Fruit fly (Drosophila melanogaster): ENCODE measurements around the gene CG33725.

CG33725 gene

DNA sequence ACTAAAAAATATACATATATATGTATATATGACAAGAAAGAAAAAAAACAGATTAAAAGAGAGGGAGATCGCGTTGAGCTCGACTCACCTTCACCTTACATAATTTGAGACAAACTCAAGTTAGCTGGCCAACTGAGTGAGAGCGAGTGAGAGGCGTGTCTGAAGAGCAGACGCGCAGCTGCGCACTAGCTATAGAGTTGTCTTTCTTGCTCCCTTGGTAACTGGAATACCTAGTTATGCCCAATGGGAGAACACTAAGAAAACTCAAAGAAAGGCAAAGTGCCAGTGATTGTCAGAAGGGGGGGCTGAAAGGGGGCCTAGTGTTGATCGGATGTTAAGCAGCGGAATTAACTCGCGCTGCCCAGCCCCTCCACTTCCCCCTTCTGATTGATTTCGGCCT is 48.0 kb upstream of the CG33725 start (continued):
- TF ChIP-seq cwo (GFP tag; optimal IDR thresholded peaks at IDR 0.05): no peak
- TF ChIP-seq chinmo (GFP tag; IDR thresholded peaks at IDR 0.05; ENCODE audit: partially characterized antibody): peak; percentile 95
- TF ChIP-seq Sry-β (GFP tag; optimal IDR thresholded peaks at IDR 0.05): no peak
- TF ChIP-seq CG43689 (GFP tag; IDR thresholded peaks at IDR 0.05): no peak
- no peak for TF ChIP-seq CG9876 (GFP tag; optimal IDR thresholded peaks at IDR 0.05)
- TF ChIP-seq mam (GFP tag; optimal IDR thresholded peaks at IDR 0.05): no peak
- TF ChIP-seq Nf-YC (tag; optimal IDR thresholded peaks at IDR 0.05): peak; percentile 99
- TF ChIP-seq abd-A (tag; optimal IDR thresholded peaks at IDR 0.05): peak; percentile 2
- TF ChIP-seq YL-1 (GFP tag; optimal IDR thresholded peaks at IDR 0.05): no peak
- TF ChIP-seq zen2 (GFP tag; IDR thresholded peaks at IDR 0.05; ENCODE audit: partially characterized antibody): peak; percentile 31; the same call in 1 of the 3 replicates
- TF ChIP-seq Aef1 (GFP tag; IDR thresholded peaks at IDR 0.05): no peak
- TF ChIP-seq CG34422 (GFP tag; IDR thresholded peaks at IDR 0.05): no peak
- TF ChIP-seq CG9817 (tag; optimal IDR thresholded peaks at IDR 0.05): no peak
- TF ChIP-seq z (GFP tag; IDR thresholded peaks at IDR 0.05): peak; percentile 100
- TF ChIP-seq Xbp1 (GFP tag; optimal IDR thresholded peaks at IDR 0.05): no peak
- TF ChIP-seq onecut (GFP tag; IDR thresholded peaks at IDR 0.05): no peak
- no peak for TF ChIP-seq fd64A (GFP tag; optimal IDR thresholded peaks at IDR 0.05)
- no peak for TF ChIP-seq dan (GFP tag; IDR thresholded peaks at IDR 0.05)
- no peak for TF ChIP-seq Max (GFP tag; optimal IDR thresholded peaks at IDR 0.05)
- TF ChIP-seq MESR4 (GFP tag; optimal IDR thresholded peaks at IDR 0.05): no peak
- no peak for TF ChIP-seq CG4730 (GFP tag; IDR thresholded peaks at IDR 0.05)
- TF ChIP-seq croc (GFP tag; conservative IDR thresholded peaks at IDR 0.05): no peak
- no peak for TF ChIP-seq dmrt11E (tag; optimal IDR thresholded peaks at IDR 0.05)
- TF ChIP-seq CG5180 (GFP tag; optimal IDR thresholded peaks at IDR 0.05): no peak

DNA sequence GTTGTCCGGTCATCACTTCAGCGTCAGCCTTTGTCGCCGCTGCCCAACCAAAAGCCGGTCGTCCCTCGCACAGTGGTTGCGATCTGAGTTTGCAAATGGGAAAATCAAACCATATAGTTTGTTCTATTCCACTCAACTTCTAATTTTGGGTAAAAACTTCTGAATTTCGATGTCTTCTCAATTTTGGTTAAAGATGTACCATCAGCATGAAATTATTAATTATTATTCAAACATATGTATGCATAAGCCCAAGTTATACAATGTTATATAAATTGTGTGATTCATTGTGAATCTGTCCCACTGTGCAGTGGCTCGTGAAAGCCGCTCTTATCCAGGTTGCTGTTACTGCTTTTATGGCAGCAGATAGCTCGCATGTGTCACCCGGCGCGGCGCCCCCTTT is 39.8 kb upstream of the CG33725 start:
- TF ChIP-seq CG12391 (tag; optimal IDR thresholded peaks at IDR 0.05): peak; percentile 32
- no peak for TF ChIP-seq CG3847 (GFP tag; IDR thresholded peaks at IDR 0.05)
- TF ChIP-seq CG2712 (tag; optimal IDR thresholded peaks at IDR 0.05): peak; percentile 56
- TF ChIP-seq CG10267 (tag; optimal IDR thresholded peaks at IDR 0.05): peak; percentile 13
- TF ChIP-seq CG14667 (GFP tag; IDR thresholded peaks at IDR 0.05): no peak
- TF ChIP-seq toy (GFP tag; IDR thresholded peaks at IDR 0.05): no peak
- peak; percentile 31 for TF ChIP-seq CG33557 (GFP tag; optimal IDR thresholded peaks at IDR 0.05)
- TF ChIP-seq Pdp1 (GFP tag; optimal IDR thresholded peaks at IDR 0.05): peak in 1 of 2 experiments; percentile 39
- TF ChIP-seq CG18262 (tag; optimal IDR thresholded peaks at IDR 0.05): peak; percentile 43
- no peak for TF ChIP-seq Kr (GFP tag; optimal IDR thresholded peaks at IDR 0.05)
- TF ChIP-seq Nf-YC (tag; optimal IDR thresholded peaks at IDR 0.05): no peak
- peak; percentile 19 for TF ChIP-seq az2 (GFP tag; optimal IDR thresholded peaks at IDR 0.05)
- TF ChIP-seq CG7745 (tag; optimal IDR thresholded peaks at IDR 0.05): no peak
- 0 out of 2 replicates have a peak, but pooled peaks have one; percentile 6 for TF ChIP-seq Drgx (GFP tag; IDR thresholded peaks at IDR 0.05)
- TF ChIP-seq gem (tag; optimal IDR thresholded peaks at IDR 0.05): peak; percentile 39
- TF ChIP-seq trem (tag; optimal IDR thresholded peaks at IDR 0.05): peak; percentile 18
- TF ChIP-seq Dp (GFP tag; optimal IDR thresholded peaks at IDR 0.05): no peak
- peak; percentile 12 for TF ChIP-seq CG8924 (tag; optimal IDR thresholded peaks at IDR 0.05)
- TF ChIP-seq phol (tag; optimal IDR thresholded peaks at IDR 0.05): peak; percentile 9
- TF ChIP-seq CG10979 (tag; optimal IDR thresholded peaks at IDR 0.05): peak; percentile 54
- peak; percentile 75 for TF ChIP-seq CG4707 (GFP tag; optimal IDR thresholded peaks at IDR 0.05)
- peak; percentile 3 for TF ChIP-seq CoRest (tag; optimal IDR thresholded peaks at IDR 0.05)
- no peak for TF ChIP-seq zen (tag; optimal IDR thresholded peaks at IDR 0.05)
- TF ChIP-seq CG10321 (GFP tag; IDR thresholded peaks at IDR 0.05): no peak
- TF ChIP-seq CG7786 (GFP tag; optimal IDR thresholded peaks at IDR 0.05): no peak
- peak; percentile 19 for TF ChIP-seq nom (GFP tag; optimal IDR thresholded peaks at IDR 0.05)
- no peak for TF ChIP-seq tx (GFP tag; optimal IDR thresholded peaks at IDR 0.05)
- TF ChIP-seq nmo (GFP tag; optimal IDR thresholded peaks at IDR 0.05): peak; percentile 28
